Fruit fly (Drosophila melanogaster): ENCODE data around the gene CG1571.

The CG1571 gene

DNA sequence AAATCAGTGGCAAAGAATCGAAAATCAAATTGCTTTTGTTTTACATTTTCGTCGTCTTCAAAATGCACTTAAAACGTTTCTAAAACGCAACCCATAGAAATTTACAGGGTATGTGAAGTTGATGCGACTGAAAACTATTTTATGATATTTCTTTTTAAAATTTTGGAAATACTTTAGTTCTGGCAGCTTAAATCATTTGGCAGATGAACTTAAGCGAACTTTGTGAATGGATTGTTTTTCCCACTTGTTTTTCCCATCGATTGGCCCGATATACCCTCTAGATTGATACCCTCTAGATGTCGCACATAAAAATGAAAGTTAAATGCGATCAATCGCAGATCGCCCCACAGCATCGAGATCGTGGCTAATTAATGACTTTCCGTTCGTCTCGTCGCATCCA lies 50.5 kb downstream of the CG1571 start (continued):
- TF ChIP-seq shn (GFP tag; optimal IDR thresholded peaks at IDR 0.05) (peak; percentile 21), YL-1 (GFP tag; optimal IDR thresholded peaks at IDR 0.05) (no peak), lilli (GFP tag; optimal IDR thresholded peaks at IDR 0.05) (peak; percentile 42), Atf-2 (GFP tag; optimal IDR thresholded peaks at IDR 0.05) (no peak), CG14050 (GFP tag; IDR thresholded peaks at IDR 0.05) (peak; percentile 38; the same call in 2 of the 3 replicates), CG1529 (GFP tag; optimal IDR thresholded peaks at IDR 0.05) (peak; percentile 56), CG1233 (GFP tag; optimal IDR thresholded peaks at IDR 0.05) (peak; percentile 19), CG8765 (GFP tag; IDR thresholded peaks at IDR 0.05) (no peak), Gug (GFP tag; IDR thresholded peaks at IDR 0.05) (peak; percentile 26; the same call in 1 of the 4 replicates), lbe (GFP tag; optimal IDR thresholded peaks at IDR 0.05) (no peak), CG3407 (GFP tag; optimal IDR thresholded peaks at IDR 0.05) (peak; percentile 51), p53 (GFP tag; optimal IDR thresholded peaks at IDR 0.05) (no peak), CG30431 (GFP tag; optimal IDR thresholded peaks at IDR 0.05) (peak; percentile 50), ase (GFP tag; IDR thresholded peaks at IDR 0.05) (0 out of 3 replicates have a peak, but pooled peaks have one; percentile 40), phol (tag; optimal IDR thresholded peaks at IDR 0.05) (peak; percentile 78), CG10462 (GFP tag; optimal IDR thresholded peaks at IDR 0.05) (peak; percentile 26), croc (GFP tag; conservative IDR thresholded peaks at IDR 0.05) (peak; percentile 52; the same call in 2 of the 3 replicates), B-H2 (GFP tag; optimal IDR thresholded peaks at IDR 0.05) (no peak), stc (GFP tag; IDR thresholded peaks at IDR 0.05) (peak; percentile 63; the same call in 1 of the 2 replicates), CG1832 (GFP tag; optimal IDR thresholded peaks at IDR 0.05) (no peak), ssp (GFP tag; IDR thresholded peaks at IDR 0.05) (peak; percentile 45), grau (tag; optimal IDR thresholded peaks at IDR 0.05) (peak; percentile 57), Optix (GFP tag; IDR thresholded peaks at IDR 0.05) (peak; percentile 71), dm (GFP tag; optimal IDR thresholded peaks at IDR 0.05) (no peak), ttk (GFP tag; IDR thresholded peaks at IDR 0.05) (peak; percentile 65), Aef1 (GFP tag; IDR thresholded peaks at IDR 0.05) (0 out of 3 replicates have a peak, but pooled peaks have one; percentile 27), run (tag; optimal IDR thresholded peaks at IDR 0.05) (no peak), CG17186 (GFP tag; optimal IDR thresholded peaks at IDR 0.05) (peak; percentile 7), CG5180 (GFP tag; optimal IDR thresholded peaks at IDR 0.05) (peak; percentile 21), Max (GFP tag; optimal IDR thresholded peaks at IDR 0.05) (peak; percentile 18), ftz-f1 (GFP tag; optimal IDR thresholded peaks at IDR 0.05) (no peak), CoRest (tag; optimal IDR thresholded peaks at IDR 0.05) (peak; percentile 47), CG7357 (GFP tag; IDR thresholded peaks at IDR 0.05) (no peak), CG6854 (GFP tag; optimal IDR thresholded peaks at IDR 0.05) (no peak), CG16863 (GFP tag; optimal IDR thresholded peaks at IDR 0.05) (peak; percentile 55), CG10543 (GFP tag; optimal IDR thresholded peaks at IDR 0.05) (no peak), psq (GFP tag; optimal IDR thresholded peaks at IDR 0.05) (peak; percentile 6), CG1024 (GFP tag; IDR thresholded peaks at IDR 0.05) (0 out of 2 replicates have a peak, but pooled peaks have one; percentile 26), CG10979 (tag; optimal IDR thresholded peaks at IDR 0.05) (peak; percentile 80), tgo (GFP tag; IDR thresholded peaks at IDR 0.05) (peak; percentile 45; the same call in 1 of the 3 replicates), nmo (GFP tag; optimal IDR thresholded peaks at IDR 0.05) (peak; percentile 73), pb (GFP tag; optimal IDR thresholded peaks at IDR 0.05) (no peak), prd (optimal IDR thresholded peaks at IDR 0.05) (no peak), prd (GFP tag; IDR thresholded peaks at IDR 0.05) (peak; percentile 85), row (GFP tag; IDR thresholded peaks at IDR 0.05) (peak; percentile 67), zfh1 (GFP tag; IDR thresholded peaks at IDR 0.05) (peak; percentile 82), odd (GFP tag; optimal IDR thresholded peaks at IDR 0.05) (no peak), Mes4 (GFP tag; optimal IDR thresholded peaks at IDR 0.05) (peak; percentile 59), Med (GFP tag) (peak; percentile 84), stwl (tag; optimal IDR thresholded peaks at IDR 0.05) (no peak), CG11504 (tag; optimal IDR thresholded peaks at IDR 0.05) (peak; percentile 77), CG12104 (GFP tag; optimal IDR thresholded peaks at IDR 0.05) (no peak)
